Fruit fly (Drosophila melanogaster) whole organism: Measurements from ENCODE around the gene lmd.

ENCODE experiments used
- CG8478 ChIP-seq: fragments of >200 bp; optimal IDR thresholded peaks from 2 replicates; lab custom pipeline; 2018; ENCODE audit warnings: inconsistent platforms
- EcR ChIP-seq, 2 experiments: fragments of >200 bp; optimal IDR thresholded peaks; 2 replicates each; lab custom pipeline; 2017; ENCODE audit warnings: missing biosample characterization in 2 of 2, missing genetic modification characterization in 2 of 2, missing genetic modification reagents in 2 of 2
- pan ChIP-seq: fragments of >200 bp; optimal IDR thresholded peaks from 2 replicates; lab custom pipeline; 2017
- usp ChIP-seq: fragments of >200 bp; optimal IDR thresholded peaks from 2 replicates; lab custom pipeline; 2017; ENCODE audit warnings: missing biosample characterization, missing genetic modification characterization, mixed read lengths

DNA sequence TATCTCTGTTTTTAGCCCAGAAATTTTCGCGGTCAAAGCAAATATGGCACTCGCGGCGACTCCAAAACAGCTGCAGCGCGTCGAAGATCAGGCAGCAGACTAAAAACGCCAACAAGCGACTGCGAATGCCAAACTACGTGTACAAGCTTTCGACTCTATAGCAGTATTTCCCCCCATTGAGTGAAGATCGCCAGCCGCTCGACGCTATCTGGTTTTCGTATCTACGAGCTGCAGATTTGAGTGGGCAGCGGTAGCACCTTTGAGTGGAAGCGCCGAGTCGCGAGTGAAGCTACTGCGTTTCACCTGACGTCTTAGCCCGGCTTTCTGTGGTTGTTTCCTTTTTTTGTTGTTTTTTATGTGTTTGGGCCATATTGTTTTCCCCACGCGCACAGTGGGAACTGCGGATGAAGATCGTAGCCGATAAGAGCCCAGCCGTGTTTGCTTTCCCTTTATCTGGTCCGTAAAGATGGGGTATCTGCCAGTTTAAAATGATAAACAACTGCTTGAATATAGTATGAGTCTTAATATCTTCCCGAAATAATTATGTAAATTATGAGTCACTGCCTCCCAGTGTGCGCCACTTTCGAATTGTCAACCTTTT lies 21.7 kb upstream of the lmd start, which contains the start of gene CG17121:
- TF ChIP-seq usp (GFP tag; lab: Kevin White, UChicago) (no peak), pan (lab: Kevin White, UChicago) (no peak), CG8478 (lab: Kevin White, UChicago) (no peak), EcR (GFP tag; optimal IDR thresholded peaks at IDR 0.05; lab: Kevin White, UChicago) (no peak)
